Fruit fly (Drosophila melanogaster) whole organism, wandering third instar larva: Measurements from ENCODE around the gene CG31913.

Source experiments
- Abd-B ChIP-seq: fragments of >200 bp; optimal IDR thresholded peaks from 2 replicates; lab custom pipeline; 2017; ENCODE audit warnings: missing biosample characterization, missing genetic modification characterization
- CG32264 ChIP-seq: fragments of 200-800 bp; sonication (Bioruptor generic); optimal IDR thresholded peaks from 2 replicates; lab custom pipeline; 2016; ENCODE audit warnings: missing biosample characterization, missing genetic modification characterization
- CG9705 ChIP-seq: fragments of 200-800 bp; sonication (Bioruptor generic); optimal IDR thresholded peaks from 2 replicates; lab custom pipeline; 2018; ENCODE audit warnings: missing biosample characterization, mild to moderate bottlenecking, missing genetic modification characterization
- CrebA ChIP-seq: fragments of 200-800 bp; sonication (Bioruptor generic); optimal IDR thresholded peaks from 2 replicates; lab custom pipeline; 2016; ENCODE audit warnings: missing biosample characterization, mild to moderate bottlenecking, missing genetic modification characterization, borderline replicate concordance
- Dfd ChIP-seq: fragments of >200 bp; optimal IDR thresholded peaks from 2 replicates; lab custom pipeline; 2017; ENCODE audit warnings: missing biosample characterization, missing genetic modification characterization
- Dif ChIP-seq: fragments of 200-275, 200-300 bp; sonication (Bioruptor generic); optimal IDR thresholded peaks from 2 replicates; lab custom pipeline; 2018; ENCODE audit warnings: missing biosample characterization, missing genetic modification characterization; ENCODE audit not compliant: partially characterized antibody
- GATAd ChIP-seq: sonication (Bioruptor generic); optimal IDR thresholded peaks from 2 replicates; lab custom pipeline; 2016; ENCODE audit warnings: missing biosample characterization, missing genetic modification characterization
- HLH106 ChIP-seq: fragments of 200-800 bp; optimal IDR thresholded peaks from 3 replicates; lab custom pipeline; 2019; ENCODE audit warnings: missing biosample characterization, mild to moderate bottlenecking, missing genetic modification characterization, moderate library complexity
- Hnf4 ChIP-seq: fragments of 200-800 bp; sonication (Bioruptor generic); optimal IDR thresholded peaks from 2 replicates; lab custom pipeline; 2016; ENCODE audit warnings: missing biosample characterization, mild to moderate bottlenecking, missing genetic modification characterization
- Hr78 ChIP-seq: fragments of >200 bp; optimal IDR thresholded peaks from 2 replicates; lab custom pipeline; 2017; ENCODE audit warnings: missing biosample characterization, missing genetic modification characterization
- Hr83 ChIP-seq: fragments of 200-300 bp; sonication (Bioruptor generic); optimal IDR thresholded peaks from 2 replicates; lab custom pipeline; 2016; ENCODE audit warnings: missing biosample characterization, mild to moderate bottlenecking, missing genetic modification characterization, moderate library complexity; ENCODE audit not compliant: poor library complexity, severe bottlenecking
- Jra ChIP-seq: sonication (Bioruptor generic); optimal IDR thresholded peaks from 2 replicates; lab custom pipeline; 2016; ENCODE audit warnings: missing biosample characterization, missing genetic modification characterization
- Mio ChIP-seq: sonication (Bioruptor generic); optimal IDR thresholded peaks from 2 replicates; lab custom pipeline; 2016; ENCODE audit warnings: missing biosample characterization, missing genetic modification characterization
- Myc ChIP-seq: fragments of >200 bp; optimal IDR thresholded peaks from 2 replicates; lab custom pipeline; 2017
- N ChIP-seq: fragments of >200 bp; optimal IDR thresholded peaks from 2 replicates; lab custom pipeline; 2018; ENCODE audit warnings: missing biosample characterization, missing external identifiers, missing genetic modification characterization
- OdsH ChIP-seq: fragments of 200-800 bp; sonication (Bioruptor generic); optimal IDR thresholded peaks from 2 replicates; lab custom pipeline; 2016; ENCODE audit warnings: missing biosample characterization, mild to moderate bottlenecking, missing genetic modification characterization
- Rel ChIP-seq, 2 experiments: fragments of 200-800 bp; sonication (Bioruptor generic) in 1 of 2; optimal IDR thresholded peaks; 2 replicates in 1 of 2; 3 replicates in 1 of 2; lab custom pipeline; 2016 to 2019; ENCODE audit warnings: mild to moderate bottlenecking in 2 of 2, missing biosample characterization in 2 of 2, missing genetic modification characterization in 2 of 2, moderate library complexity in 1 of 2
- Sp1 ChIP-seq: fragments of 200-800 bp; sonication (Bioruptor generic); optimal IDR thresholded peaks from 3 replicates; lab custom pipeline; 2019; ENCODE audit warnings: missing biosample characterization, mild to moderate bottlenecking, missing genetic modification characterization, moderate library complexity
- Vsx2 ChIP-seq: fragments of 200-300, 225-300 bp; sonication (Bioruptor generic); optimal IDR thresholded peaks from 2 replicates; lab custom pipeline; 2018; ENCODE audit warnings: missing biosample characterization, missing genetic modification characterization; ENCODE audit not compliant: partially characterized antibody
- br ChIP-seq: fragments of 200-800 bp; sonication (Bioruptor generic); optimal IDR thresholded peaks from 2 replicates; lab custom pipeline; 2016; ENCODE audit warnings: missing biosample characterization, missing genetic modification characterization
- brk ChIP-seq: fragments of 200-800 bp; sonication (Bioruptor generic); optimal IDR thresholded peaks from 2 replicates; lab custom pipeline; 2016; ENCODE audit warnings: missing biosample characterization, mild to moderate bottlenecking, missing genetic modification characterization
- dl ChIP-seq, 2 experiments: fragments of 175-275, 200-275 bp in 1 of 2; fragments of 200-275 bp in 1 of 2; sonication (Bioruptor generic); optimal IDR thresholded peaks; lab custom pipeline; 2018; ENCODE audit warnings: mild to moderate bottlenecking in 2 of 2, missing biosample characterization in 2 of 2, missing genetic modification characterization in 2 of 2, moderate library complexity in 2 of 2; ENCODE audit not compliant: partially characterized antibody in 2 of 2, insufficient read depth in 1 of 2
- dmrt93B ChIP-seq: fragments of 200-800 bp; sonication (Bioruptor generic); optimal IDR thresholded peaks from 2 replicates; lab custom pipeline; 2018; ENCODE audit warnings: missing biosample characterization, mild to moderate bottlenecking, missing genetic modification characterization
- dsf ChIP-seq: sonication (Bioruptor generic); optimal IDR thresholded peaks from 2 replicates; lab custom pipeline; 2016; ENCODE audit warnings: missing biosample characterization, missing genetic modification characterization, borderline replicate concordance
- ey ChIP-seq: fragments of 200-800 bp; sonication (Bioruptor generic); optimal IDR thresholded peaks from 2 replicates; lab custom pipeline; 2016; ENCODE audit warnings: missing biosample characterization, missing genetic modification characterization
- foxo ChIP-seq, 2 experiments: fragments of 200-800 bp; sonication (Bioruptor generic); optimal IDR thresholded peaks; 2 replicates in 1 of 2; 3 replicates in 1 of 2; lab custom pipeline; 2016 to 2017; ENCODE audit warnings: missing biosample characterization in 2 of 2, missing genetic modification characterization in 2 of 2
- fru ChIP-seq: fragments of 200-800 bp; sonication (Bioruptor generic); optimal IDR thresholded peaks from 3 replicates; lab custom pipeline; 2016; ENCODE audit warnings: missing biosample characterization, mild to moderate bottlenecking, missing genetic modification characterization
- h ChIP-seq: fragments of 200-800 bp; sonication (Bioruptor generic); optimal IDR thresholded peaks from 3 replicates; lab custom pipeline; 2016; ENCODE audit warnings: missing biosample characterization, mild to moderate bottlenecking, missing genetic modification characterization
- jim ChIP-seq: fragments of 175-275, 200-325 bp; sonication (Bioruptor generic); optimal IDR thresholded peaks from 2 replicates; lab custom pipeline; 2016; ENCODE audit warnings: missing biosample characterization, mild to moderate bottlenecking, missing genetic modification characterization
- lola ChIP-seq: fragments of >200 bp; optimal IDR thresholded peaks from 2 replicates; lab custom pipeline; 2017; ENCODE audit warnings: missing biosample characterization, missing genetic modification characterization
- pan ChIP-seq: fragments of >200 bp; optimal IDR thresholded peaks from 2 replicates; lab custom pipeline; 2017
- psq ChIP-seq: fragments of 200-800 bp; sonication (Bioruptor generic); optimal IDR thresholded peaks from 3 replicates; lab custom pipeline; 2017; ENCODE audit warnings: missing biosample characterization, mild to moderate bottlenecking, missing genetic modification characterization, moderate library complexity
- rgr ChIP-seq: fragments of 200-800 bp; sonication (Bioruptor generic); optimal IDR thresholded peaks from 3 replicates; lab custom pipeline; 2016; ENCODE audit warnings: missing biosample characterization, mild to moderate bottlenecking, missing genetic modification characterization
- sage ChIP-seq: fragments of 200-800 bp; sonication (Bioruptor generic); optimal IDR thresholded peaks from 2 replicates; lab custom pipeline; 2016; ENCODE audit warnings: missing biosample characterization, mild to moderate bottlenecking, missing genetic modification characterization
- sv ChIP-seq: fragments of 200-800 bp; sonication (Bioruptor generic); optimal IDR thresholded peaks from 3 replicates; lab custom pipeline; 2016; ENCODE audit warnings: missing biosample characterization, missing genetic modification characterization
- tai ChIP-seq: sonication (Bioruptor generic); optimal IDR thresholded peaks from 2 replicates; lab custom pipeline; 2016; ENCODE audit warnings: missing biosample characterization, missing genetic modification characterization
- usp ChIP-seq: fragments of >200 bp; optimal IDR thresholded peaks from 2 replicates; lab custom pipeline; 2017; ENCODE audit warnings: missing biosample characterization, missing genetic modification characterization
- woc ChIP-seq: sonication (Bioruptor generic); optimal IDR thresholded peaks from 2 replicates; lab custom pipeline; 2016; ENCODE audit warnings: missing biosample characterization, mild to moderate bottlenecking, missing genetic modification characterization

The CG31913 gene

dm6 chr2L:5799435-5800387 lies 15.9 kb downstream of the CG31913 start, which contains the start of gene CG9171:
Gene CG9171 (minus strand): TSS chr2L:5800253.
- TF ChIP-seq foxo (GFP tag; optimal IDR thresholded peaks at IDR 0.05; lab: Kevin White, UChicago) (peak in 1 of 2 experiments; percentile 28), Myc (lab: Kevin White, UChicago) (no peak), Hnf4 (no peak), brk (GFP tag; lab: Kevin White, UChicago) (no peak), jim (GFP tag; lab: Kevin White, UChicago) (no peak), pan (lab: Kevin White, UChicago) (no peak), Sp1 (GFP tag; lab: Kevin White, UChicago) (peak; percentile 47), Vsx2 (GFP tag; lab: Kevin White, UChicago) (no peak), Dfd (GFP tag; lab: Kevin White, UChicago) (peak; percentile 12), OdsH (GFP tag; lab: Kevin White, UChicago) (peak; percentile 15), Dif (GFP tag; lab: Kevin White, UChicago) (peak; percentile 37), tai (GFP tag; lab: Kevin White, UChicago) (no peak), Abd-B (GFP tag; lab: Kevin White, UChicago) (no peak), fru (GFP tag; lab: Kevin White, UChicago) (no peak), Rel (GFP tag; optimal IDR thresholded peaks at IDR 0.05; lab: Kevin White, UChicago) (no peak), Rel (tag; optimal IDR thresholded peaks at IDR 0.05; lab: Kevin White, UChicago) (peak; percentile 32), h (GFP tag; lab: Kevin White, UChicago) (peak; percentile 67), ey (GFP tag; lab: Kevin White, UChicago) (no peak), woc (GFP tag; lab: Kevin White, UChicago) (no peak), Hr83 (no peak), usp (GFP tag; lab: Kevin White, UChicago) (no peak), GATAd (no peak), CG9705 (GFP tag; lab: Kevin White, UChicago) (no peak), dmrt93B (GFP tag; lab: Kevin White, UChicago) (no peak), HLH106 (tag; lab: Kevin White, UChicago) (peak; percentile 1), sage (GFP tag; lab: Kevin White, UChicago) (no peak), CrebA (GFP tag; lab: Kevin White, UChicago) (no peak), sv (GFP tag; lab: Kevin White, UChicago) (no peak), psq (GFP tag; lab: Kevin White, UChicago) (peak; percentile 85), br (no peak), Hr78 (peak; percentile 71), CG32264 (GFP tag; lab: Kevin White, UChicago) (no peak), lola (GFP tag; lab: Kevin White, UChicago) (no peak), dsf (GFP tag; lab: Kevin White, UChicago) (no peak), Jra (no peak), Mio (GFP tag; lab: Kevin White, UChicago) (no peak), N (GFP tag; lab: Kevin White, UChicago) (peak; percentile 82), dl (GFP tag; optimal IDR thresholded peaks at IDR 0.05; lab: Kevin White, UChicago; ENCODE audit: insufficient read depth in 1 of 2, partially characterized antibody in 2 of 2) (peak; percentile 40 to 41), rgr (GFP tag; lab: Kevin White, UChicago) (no peak)

DNA sequence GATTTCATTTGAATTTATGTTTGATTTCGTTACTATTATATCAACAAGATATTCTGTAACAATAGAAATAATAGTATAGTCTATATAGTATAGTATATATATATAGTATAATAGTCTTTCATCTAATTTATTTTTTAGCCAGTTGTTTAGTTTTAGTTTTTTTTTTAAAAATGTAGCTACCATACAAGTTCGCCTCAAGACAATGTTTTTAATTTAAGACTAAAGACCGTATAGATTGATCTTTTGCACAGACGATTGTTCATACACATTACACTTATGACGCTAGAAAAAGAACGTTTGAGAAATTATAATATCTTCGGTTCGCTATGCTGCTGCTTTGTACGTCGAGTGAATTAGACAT lies 16.5 kb downstream of the CG31913 start:
- TF ChIP-seq Hnf4 (no peak), pan (lab: Kevin White, UChicago) (no peak), ey (GFP tag; lab: Kevin White, UChicago) (no peak), dsf (GFP tag; lab: Kevin White, UChicago) (no peak), Dif (GFP tag; lab: Kevin White, UChicago) (no peak), psq (GFP tag; lab: Kevin White, UChicago) (no peak), CrebA (GFP tag; lab: Kevin White, UChicago) (no peak), Jra (no peak)
